Worm (Caenorhabditis elegans) whole organism, late embryonic: ENCODE data around the gene T04F3.4.

Experiments
- C38D4.7 ChIP-seq: fragments of 200-800 bp; sonication (Bioruptor generic); optimal IDR thresholded peaks from 2 replicates; lab custom pipeline; 2018; ENCODE audit warnings: mild to moderate bottlenecking, missing genetic modification characterization, moderate library complexity, missing compliant biosample characterization
- K02D7.2 ChIP-seq: sonication (generic microtip); optimal IDR thresholded peaks from 2 replicates; lab custom pipeline; 2017; ENCODE audit warnings: mild to moderate bottlenecking, missing genetic modification characterization, missing compliant biosample characterization
- ama-1 ChIP-seq: fragments of 150-350 bp; optimal IDR thresholded peaks from 2 replicates; lab custom pipeline; 2014
- elt-2 ChIP-seq: sonication (generic microtip); optimal IDR thresholded peaks from 2 replicates; lab custom pipeline; 2016; ENCODE audit warnings: missing genetic modification reagents, missing genetic modification characterization, missing compliant biosample characterization
- ets-4 ChIP-seq: sonication (generic microtip); optimal IDR thresholded peaks from 2 replicates; lab custom pipeline; 2016; ENCODE audit warnings: missing genetic modification characterization, missing compliant biosample characterization
- fax-1 ChIP-seq: sonication (generic microtip); optimal IDR thresholded peaks from 2 replicates; lab custom pipeline; 2016; ENCODE audit warnings: missing genotype, missing genetic modification characterization, missing compliant biosample characterization
- gmeb-2 ChIP-seq: sonication (generic microtip); optimal IDR thresholded peaks from 2 replicates; lab custom pipeline; 2016; ENCODE audit warnings: missing genetic modification characterization, inconsistent platforms, missing compliant biosample characterization
- nhr-11 ChIP-seq: fragments of 150-350 bp; optimal IDR thresholded peaks from 2 replicates; lab custom pipeline; 2014; ENCODE audit warnings: missing biosample characterization, missing genetic modification characterization
- nhr-232 ChIP-seq: sonication (generic microtip); optimal IDR thresholded peaks from 2 replicates; lab custom pipeline; 2016; ENCODE audit warnings: missing genetic modification characterization, missing compliant biosample characterization
- npax-4 ChIP-seq: sonication (generic microtip); optimal IDR thresholded peaks from 2 replicates; lab custom pipeline; 2016; ENCODE audit warnings: missing genetic modification characterization, missing compliant biosample characterization
- pqm-1 ChIP-seq: sonication (generic microtip); optimal IDR thresholded peaks from 2 replicates; lab custom pipeline; 2016; ENCODE audit warnings: missing genetic modification characterization, missing compliant biosample characterization
- sox-4 ChIP-seq: sonication (generic microtip); optimal IDR thresholded peaks from 2 replicates; lab custom pipeline; 2017; ENCODE audit warnings: mild to moderate bottlenecking, missing genetic modification characterization, inconsistent platforms, missing compliant biosample characterization
- unc-86 ChIP-seq: sonication (generic microtip); optimal IDR thresholded peaks from 2 replicates; lab custom pipeline; 2016; ENCODE audit warnings: missing genetic modification characterization, missing compliant biosample characterization

DNA sequence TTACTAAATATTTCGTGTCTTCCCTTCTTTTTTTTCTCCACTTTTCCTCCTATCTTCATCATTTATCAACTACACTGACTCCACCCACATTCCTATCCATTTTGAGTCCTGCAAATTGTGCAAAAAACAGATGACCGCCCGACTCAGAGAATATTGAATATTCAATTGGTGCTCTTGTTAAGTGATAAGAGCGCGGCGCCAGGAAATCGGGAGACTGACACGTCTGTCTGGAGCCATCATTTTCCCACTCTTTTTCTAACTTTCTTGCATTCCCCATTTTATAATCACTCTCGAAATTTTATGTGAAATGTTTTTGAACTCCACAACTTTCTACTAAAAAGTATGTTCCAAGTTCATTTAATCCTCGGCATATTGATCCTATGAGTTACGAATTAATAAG is 7.0 kb downstream of the T04F3.4 start:
- no peak for TF ChIP-seq ama-1 (lab: Kevin White, UChicago)
- no peak for TF ChIP-seq ets-4 (tag; lab: Kevin White, UChicago)
- TF ChIP-seq nhr-232 (tag; lab: Kevin White, UChicago), result no peak
- TF ChIP-seq fax-1 (tag; lab: Kevin White, UChicago), result no peak
- no peak for TF ChIP-seq elt-2 (tag; lab: Kevin White, UChicago)
- no peak for TF ChIP-seq pqm-1 (tag; lab: Kevin White, UChicago)
- TF ChIP-seq nhr-11 (tag; lab: Kevin White, UChicago), result no peak
- TF ChIP-seq sox-4, result no peak
- TF ChIP-seq npax-4 (tag; lab: Kevin White, UChicago), result no peak
- TF ChIP-seq K02D7.2, result no peak
- no peak for TF ChIP-seq gmeb-2 (tag; lab: Kevin White, UChicago)
- no peak for TF ChIP-seq unc-86
- TF ChIP-seq C38D4.7 (GFP tag; lab: Kevin White, UChicago), result no peak
